Fruit fly (Drosophila melanogaster): ENCODE data around the gene Reps.

Gene Reps

dm6 chr2L:11119966-11120517 is 13.6 kb upstream of the Reps start, which contains the start of gene CG6230 (continued):
- no peak for TF ChIP-seq CG17802 (tag; optimal IDR thresholded peaks at IDR 0.05)
- TF ChIP-seq sna (GFP tag; IDR thresholded peaks at IDR 0.05; ENCODE audit: partially characterized antibody), result peak; percentile 60
- TF ChIP-seq CG11504 (tag; optimal IDR thresholded peaks at IDR 0.05), result no peak
- no peak for TF ChIP-seq nau (GFP tag; optimal IDR thresholded peaks at IDR 0.05)
- no peak for TF ChIP-seq CG1647 (GFP tag; optimal IDR thresholded peaks at IDR 0.05)
- no peak for TF ChIP-seq crc (GFP tag; optimal IDR thresholded peaks at IDR 0.05)
- peak; percentile 9 for TF ChIP-seq nmo (GFP tag; optimal IDR thresholded peaks at IDR 0.05)
- TF ChIP-seq insv (GFP tag; optimal IDR thresholded peaks at IDR 0.05), result no peak
- TF ChIP-seq tin (GFP tag; optimal IDR thresholded peaks at IDR 0.05), result no peak
- no peak for TF ChIP-seq TFAM (GFP tag; optimal IDR thresholded peaks at IDR 0.05)
- no peak for TF ChIP-seq Dbx (GFP tag; IDR thresholded peaks at IDR 0.05)
- no peak for TF ChIP-seq en (GFP tag; optimal IDR thresholded peaks at IDR 0.05)
- TF ChIP-seq sc (optimal IDR thresholded peaks at IDR 0.05), result no peak
- no peak for TF ChIP-seq sc (GFP tag; optimal IDR thresholded peaks at IDR 0.05)
- no peak for TF ChIP-seq CG31441 (GFP tag; IDR thresholded peaks at IDR 0.05)
- TF ChIP-seq gcm2 (GFP tag; optimal IDR thresholded peaks at IDR 0.05), result no peak
- no peak for TF ChIP-seq ewg (GFP tag; optimal IDR thresholded peaks at IDR 0.05)
- TF ChIP-seq CG16813 (GFP tag; IDR thresholded peaks at IDR 0.05; ENCODE audit: partially characterized antibody), result peak; percentile 33; the same call in 1 of the 3 replicates
- TF ChIP-seq lola (GFP tag; optimal IDR thresholded peaks at IDR 0.05), result no peak
- TF ChIP-seq Opbp (GFP tag; IDR thresholded peaks at IDR 0.05; ENCODE audit: partially characterized antibody), result peak; percentile 67; the same call in 2 of the 3 replicates
- TF ChIP-seq CG15269 (tag; optimal IDR thresholded peaks at IDR 0.05), result no peak
- TF ChIP-seq Six4 (GFP tag; optimal IDR thresholded peaks at IDR 0.05), result no peak
- no peak for TF ChIP-seq pros (GFP tag; optimal IDR thresholded peaks at IDR 0.05)
- no peak for TF ChIP-seq jigr1 (GFP tag; IDR thresholded peaks at IDR 0.05)
- no peak for TF ChIP-seq cwo (GFP tag; optimal IDR thresholded peaks at IDR 0.05)
- TF ChIP-seq Asciz (GFP tag; optimal IDR thresholded peaks at IDR 0.05), result no peak
- TF ChIP-seq CG31224 (GFP tag; IDR thresholded peaks at IDR 0.05), result no peak
- no peak for TF ChIP-seq onecut (GFP tag; IDR thresholded peaks at IDR 0.05)
- TF ChIP-seq CG6791 (GFP tag; IDR thresholded peaks at IDR 0.05; ENCODE audit: partially characterized antibody), result peak; percentile 68; the same call in 2 of the 3 replicates
- TF ChIP-seq CG13123 (GFP tag; optimal IDR thresholded peaks at IDR 0.05), result no peak
- TF ChIP-seq sqz (GFP tag; optimal IDR thresholded peaks at IDR 0.05), result no peak
- TF ChIP-seq usp (GFP tag; optimal IDR thresholded peaks at IDR 0.05), result no peak
- no peak for TF ChIP-seq Hsf (GFP tag; optimal IDR thresholded peaks at IDR 0.05)
- no peak for TF ChIP-seq Neu2 (GFP tag; optimal IDR thresholded peaks at IDR 0.05; ENCODE audit: borderline replicate concordance)
- TF ChIP-seq Antp (GFP tag; optimal IDR thresholded peaks at IDR 0.05), result no peak
- TF ChIP-seq pho (GFP tag; optimal IDR thresholded peaks at IDR 0.05), result no peak
- TF ChIP-seq sens (GFP tag), result peak; percentile 27
- TF ChIP-seq CG9817 (tag; optimal IDR thresholded peaks at IDR 0.05), result no peak
- no peak for TF ChIP-seq CG5245 (GFP tag; optimal IDR thresholded peaks at IDR 0.05)
- TF ChIP-seq kah (GFP tag; optimal IDR thresholded peaks at IDR 0.05), result no peak
- TF ChIP-seq CG30431 (GFP tag; optimal IDR thresholded peaks at IDR 0.05), result no peak
- no peak for TF ChIP-seq CG33213 (GFP tag; optimal IDR thresholded peaks at IDR 0.05)
- TF ChIP-seq dimm (GFP tag; IDR thresholded peaks at IDR 0.05), result no peak
- TF ChIP-seq ap (GFP tag; IDR thresholded peaks at IDR 0.05), result no peak
- no peak for TF ChIP-seq Sox102F (GFP tag; optimal IDR thresholded peaks at IDR 0.05)
- 0 out of 2 replicates have a peak, but pooled peaks have one; percentile 34 for TF ChIP-seq inv (GFP tag; IDR thresholded peaks at IDR 0.05; ENCODE audit: partially characterized antibody)
- no peak for TF ChIP-seq bsh (GFP tag; optimal IDR thresholded peaks at IDR 0.05)
- TF ChIP-seq CG7786 (GFP tag; optimal IDR thresholded peaks at IDR 0.05), result no peak
- TF ChIP-seq trh (GFP tag; optimal IDR thresholded peaks at IDR 0.05), result no peak
- no peak for TF ChIP-seq CG31365 (tag; optimal IDR thresholded peaks at IDR 0.05)

All from whole organism, embryonic.